Worm (Caenorhabditis elegans) whole organism, L4 larva: Measurements from ENCODE around the gene Y39A3CL.7.

Experiments used
- F49E8.2 ChIP-seq: sonication (generic microtip); optimal IDR thresholded peaks from 2 replicates; lab custom pipeline; 2016; ENCODE audit warnings: missing compliant biosample characterization, mild to moderate bottlenecking, missing genetic modification characterization, borderline replicate concordance
- ZK546.5 ChIP-seq, 2 experiments: sonication (generic microtip); optimal IDR thresholded peaks; 2 replicates each; lab custom pipeline; 2017; ENCODE audit warnings: missing biosample characterization in 2 of 2, missing genetic modification characterization in 2 of 2
- ceh-28 ChIP-seq: fragments of 150-350 bp; optimal IDR thresholded peaks from 2 replicates; lab custom pipeline; 2014; ENCODE audit warnings: missing biosample characterization, missing genetic modification reagents, missing genetic modification characterization
- lin-38 ChIP-seq: fragments of 200-800 bp; sonication (Bioruptor generic); IDR thresholded peaks from 2 replicates; pipeline ENCODE4 v1.3.6; 2022; ENCODE audit warnings: missing genetic modification reagents, missing genetic modification characterization, missing compliant biosample characterization
- lin-39 ChIP-seq: fragments of 150-350 bp; optimal IDR thresholded peaks from 2 replicates; lab custom pipeline; 2014; ENCODE audit warnings: missing biosample characterization, missing genetic modification reagents, missing genetic modification characterization
- lir-3 ChIP-seq: sonication (generic microtip); optimal IDR thresholded peaks from 2 replicates; lab custom pipeline; 2016; ENCODE audit warnings: mild to moderate bottlenecking, missing genetic modification characterization, missing compliant biosample characterization
- nhr-237 ChIP-seq: sonication (generic microtip); optimal IDR thresholded peaks from 2 replicates; lab custom pipeline; 2017; ENCODE audit warnings: missing biosample characterization, missing genetic modification characterization
- nhr-6 ChIP-seq: fragments of 150-350 bp; optimal IDR thresholded peaks from 2 replicates; lab custom pipeline; 2014; ENCODE audit warnings: missing biosample characterization, missing genetic modification characterization
- skn-1 ChIP-seq: fragments of 150-350 bp; optimal IDR thresholded peaks from 2 replicates; lab custom pipeline; 2014; ENCODE audit warnings: missing biosample characterization, missing genetic modification characterization
- unc-62 ChIP-seq, 3 experiments: fragments of 150-350 bp in 1 of 3; sonication (generic microtip); optimal IDR thresholded peaks in 2 of 3; peaks in 1 of 3; 1 replicate in 1 of 3; 2 replicates in 2 of 3; lab custom pipeline; 2014 to 2017; ENCODE audit warnings: missing biosample characterization in 3 of 3, missing genetic modification characterization in 3 of 3, missing genetic modification reagents in 3 of 3, missing genotype in 1 of 3

ce11 chrIII:1848747-1849146 is 24.0 kb downstream of the Y39A3CL.7 start, which contains the start of gene pqn-82:
- TF ChIP-seq nhr-237 (no peak), nhr-6 (no peak), ZK546.5 (tag; optimal IDR thresholded peaks at IDR 0.05; lab: Kevin White, UChicago) (no peak), ceh-28 (no peak), unc-62 (GFP tag; optimal IDR thresholded peaks at IDR 0.05 in 1 of 2; lab: Kevin White, UChicago) (no peak), unc-62 (tag; optimal IDR thresholded peaks at IDR 0.05; lab: Kevin White, UChicago) (no peak), lin-38 (GFP tag; lab: Robert Waterston, UW) (no peak), F49E8.2 (tag; lab: Kevin White, UChicago) (no peak), skn-1 (no peak), lir-3 (tag; lab: Kevin White, UChicago) (no peak), lin-39 (tag; lab: Kevin White, UChicago) (no peak)
